Worm (Caenorhabditis elegans): ENCODE measurements around the gene flr-4.
A peak's percentile ranks its signal among the peaks of the same experiment; 100 is the strongest.

Gene flr-4

DNA sequence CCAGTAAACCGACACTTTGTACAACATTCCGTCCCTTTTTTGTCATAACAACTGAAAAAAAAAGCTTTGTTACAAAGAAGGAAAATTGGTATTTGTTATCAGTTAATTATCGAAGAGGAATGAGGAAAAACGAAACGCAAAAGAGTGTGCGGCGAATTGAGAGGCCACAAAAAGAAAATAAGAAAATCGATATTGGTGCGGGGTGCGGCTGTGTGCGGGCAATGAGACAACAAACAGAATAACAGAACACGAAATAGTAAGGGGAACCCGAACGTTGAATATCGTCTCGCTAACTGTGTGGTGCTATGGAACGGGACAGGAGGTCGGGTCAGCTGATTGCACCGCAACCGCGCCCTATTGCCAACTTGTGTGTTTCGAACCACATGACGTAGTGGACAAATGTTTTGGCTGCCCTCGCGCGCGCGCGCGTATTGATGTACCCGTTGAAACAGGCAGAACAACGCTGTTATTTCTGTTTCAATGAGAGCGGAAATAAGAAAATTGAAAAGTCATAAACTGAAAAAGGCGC is 48.6 kb upstream of the flr-4 start, which contains the start of gene C18B12.4 (continued):
- TF ChIP-seq unc-98 (GFP tag; IDR thresholded peaks at IDR 0.05): no peak
- no peak for TF ChIP-seq nhr-76 (tag; optimal IDR thresholded peaks at IDR 0.05)
- TF ChIP-seq aly-2 (tag; optimal IDR thresholded peaks at IDR 0.05): no peak
- peak; percentile 30 for TF ChIP-seq fkh-10 (GFP tag; optimal IDR thresholded peaks at IDR 0.05)
- peak; percentile 93 for TF ChIP-seq skn-1 (tag; optimal IDR thresholded peaks at IDR 0.05)
- TF ChIP-seq pqm-1 (tag; optimal IDR thresholded peaks at IDR 0.05): no peak
- TF ChIP-seq zip-4 (GFP tag; optimal IDR thresholded peaks at IDR 0.05): no peak
- peak; percentile 54 for TF ChIP-seq nhr-77 (tag; optimal IDR thresholded peaks at IDR 0.05)
- TF ChIP-seq lin-15B (tag; optimal IDR thresholded peaks at IDR 0.05): peak; percentile 71
- peak; percentile 87 for TF ChIP-seq nhr-19 (GFP tag; conservative IDR thresholded peaks at IDR 0.05)
- peak in 2 of 6 experiments; percentile 69 to 84 for TF ChIP-seq elt-3 (tag; optimal IDR thresholded peaks at IDR 0.05)
- TF ChIP-seq jun-1 (tag; optimal IDR thresholded peaks at IDR 0.05): peak; percentile 45
- TF ChIP-seq C04F5.9 (tag; optimal IDR thresholded peaks at IDR 0.05): peak; percentile 35
- TF ChIP-seq aha-1 (tag; optimal IDR thresholded peaks at IDR 0.05): no peak
- no peak for TF ChIP-seq nhr-11 (tag; optimal IDR thresholded peaks at IDR 0.05)
- no peak for TF ChIP-seq sptf-1 (tag; optimal IDR thresholded peaks at IDR 0.05)
- peak; percentile 95 for TF ChIP-seq nhr-85 (tag)
- peak; percentile 91 for TF ChIP-seq C16A3.4 (tag; optimal IDR thresholded peaks at IDR 0.05)
- no peak for TF ChIP-seq sox-4 (tag; optimal IDR thresholded peaks at IDR 0.05)
- no peak for TF ChIP-seq ama-1 (optimal IDR thresholded peaks at IDR 0.05)
- TF ChIP-seq dpl-1 (GFP tag; optimal IDR thresholded peaks at IDR 0.05): peak; percentile 70 to 82 (median 77)
- TF ChIP-seq efl-3 (GFP tag; optimal IDR thresholded peaks at IDR 0.05): no peak
- TF ChIP-seq ets-5 (GFP tag; IDR thresholded peaks at IDR 0.05): no peak
- TF ChIP-seq nhr-47 (tag; optimal IDR thresholded peaks at IDR 0.05): peak; percentile 77
- TF ChIP-seq mab-9 (GFP tag; IDR thresholded peaks at IDR 0.05): peak; percentile 59; the same call in 1 of the 2 replicates
- TF ChIP-seq egl-13 (tag; optimal IDR thresholded peaks at IDR 0.05): peak; percentile 25
- TF ChIP-seq isw-1 (GFP tag; IDR thresholded peaks at IDR 0.05): peak; percentile 49; the same call in 1 of the 2 replicates
- TF ChIP-seq ztf-11 (tag; optimal IDR thresholded peaks at IDR 0.05): peak in 1 of 2 experiments; percentile 19
- peak; percentile 73 for TF ChIP-seq nhr-90 (tag; optimal IDR thresholded peaks at IDR 0.05; ENCODE audit: poor library complexity)
- TF ChIP-seq fkh-8 (tag; optimal IDR thresholded peaks at IDR 0.05): peak; percentile 85
- peak; percentile 92 for TF ChIP-seq nhr-20 (tag; optimal IDR thresholded peaks at IDR 0.05)
- peak; percentile 77 for TF ChIP-seq mep-1 (tag; optimal IDR thresholded peaks at IDR 0.05)
- TF ChIP-seq unc-130 (tag; optimal IDR thresholded peaks at IDR 0.05): peak; percentile 95
- peak; percentile 63 for TF ChIP-seq blmp-1 (tag; optimal IDR thresholded peaks at IDR 0.05)
- TF ChIP-seq vab-15 (tag; optimal IDR thresholded peaks at IDR 0.05): peak; percentile 89
- no peak for TF ChIP-seq mef-2 (tag; optimal IDR thresholded peaks at IDR 0.05)
- no peak for TF ChIP-seq ceh-63 (GFP tag; optimal IDR thresholded peaks at IDR 0.05)
- peak; percentile 46 for TF ChIP-seq nhr-237 (tag; optimal IDR thresholded peaks at IDR 0.05)
- TF ChIP-seq pax-3 (tag; optimal IDR thresholded peaks at IDR 0.05): peak; percentile 58
- TF ChIP-seq lir-3 (tag; optimal IDR thresholded peaks at IDR 0.05; ENCODE audit: poor library complexity): peak; percentile 54
- TF ChIP-seq lin-14 (GFP tag; optimal IDR thresholded peaks at IDR 0.05): peak; percentile 97
- peak; percentile 87 for TF ChIP-seq rnt-1 (tag; optimal IDR thresholded peaks at IDR 0.05)
- peak; percentile 46 for TF ChIP-seq snpc-4 (tag; optimal IDR thresholded peaks at IDR 0.05)
- TF ChIP-seq tlp-1 (tag; optimal IDR thresholded peaks at IDR 0.05): no peak
- TF ChIP-seq elt-2 (tag; optimal IDR thresholded peaks at IDR 0.05): peak; percentile 23
- no peak for TF ChIP-seq unc-62 (GFP tag; optimal IDR thresholded peaks at IDR 0.05)
- peak in 1 of 2 experiments; percentile 93 for TF ChIP-seq mdl-1 (tag; optimal IDR thresholded peaks at IDR 0.05)
- TF ChIP-seq Y116A8C.19 (tag; optimal IDR thresholded peaks at IDR 0.05; ENCODE audit: borderline replicate concordance): no peak
- TF ChIP-seq fos-1 (tag; optimal IDR thresholded peaks at IDR 0.05): peak; percentile 38
- TF ChIP-seq irx-1 (tag; optimal IDR thresholded peaks at IDR 0.05): peak; percentile 70
- no peak for TF ChIP-seq C34B4.2 (tag; optimal IDR thresholded peaks at IDR 0.05)

Measured in whole organism, L1 larva.